Fruit fly (Drosophila melanogaster) whole organism, embryonic: ENCODE data around the gene barr.

ENCODE experiments used
- C15 ChIP-seq: fragments of 200-800 bp; sonication (Bioruptor generic); IDR thresholded peaks from 3 replicates; pipeline ENCODE4 v1.3.6; 2022; ENCODE audit warnings: missing biosample characterization, missing genetic modification characterization
- CG10147 ChIP-seq: fragments of 200-800 bp; sonication (Bioruptor generic); optimal IDR thresholded peaks from 2 replicates; lab custom pipeline; 2019; ENCODE audit warnings: missing biosample characterization, mild to moderate bottlenecking, missing genetic modification characterization, moderate library complexity
- CG10366 ChIP-seq: fragments of 200-800 bp; sonication (Bioruptor generic); IDR thresholded peaks from 2 replicates; pipeline ENCODE4 v1.3.6; 2022; ENCODE audit warnings: missing biosample characterization, missing genetic modification characterization
- CG10431 ChIP-seq: fragments of 200-800 bp; sonication (Bioruptor generic); optimal IDR thresholded peaks from 3 replicates; lab custom pipeline; 2018; ENCODE audit warnings: missing biosample characterization, mild to moderate bottlenecking, missing genetic modification characterization
- CG10543 ChIP-seq: fragments of 200-800 bp; sonication (Bioruptor generic); optimal IDR thresholded peaks from 3 replicates; lab custom pipeline; 2017; ENCODE audit warnings: missing biosample characterization, mild to moderate bottlenecking, missing genetic modification characterization, moderate library complexity
- CG10979 ChIP-seq: fragments of 200-800 bp; sonication (Bioruptor generic); optimal IDR thresholded peaks from 2 replicates; lab custom pipeline; 2018; ENCODE audit warnings: missing biosample characterization, mild to moderate bottlenecking, missing genetic modification characterization, moderate library complexity
- CG11398 ChIP-seq: fragments of 200-800 bp; sonication (Bioruptor generic); optimal IDR thresholded peaks from 2 replicates; lab custom pipeline; 2016; ENCODE audit warnings: missing biosample characterization, missing genetic modification characterization
- CG13624 ChIP-seq: fragments of 200-800 bp; sonication (Bioruptor generic); optimal IDR thresholded peaks from 2 replicates; lab custom pipeline; 2016; ENCODE audit warnings: missing biosample characterization, missing genetic modification characterization
- CG1529 ChIP-seq: fragments of 200-800 bp; sonication (Bioruptor generic); optimal IDR thresholded peaks from 3 replicates; lab custom pipeline; 2018; ENCODE audit warnings: missing biosample characterization, missing genetic modification characterization
- CG1647 ChIP-seq: fragments of 200-800 bp; sonication (Bioruptor generic); optimal IDR thresholded peaks from 3 replicates; lab custom pipeline; 2016; ENCODE audit warnings: missing biosample characterization, missing genetic modification characterization
- CG1832 ChIP-seq: fragments of 200-800 bp; sonication (Bioruptor generic); optimal IDR thresholded peaks from 2 replicates; lab custom pipeline; 2017; ENCODE audit warnings: missing biosample characterization, mild to moderate bottlenecking, missing genetic modification characterization, inconsistent platforms
- CG2116 ChIP-seq: fragments of 200-800 bp; sonication (Bioruptor generic); optimal IDR thresholded peaks from 3 replicates; lab custom pipeline; 2018; ENCODE audit warnings: missing biosample characterization, mild to moderate bottlenecking, missing genetic modification characterization
- CG2129 ChIP-seq: fragments of 200-800 bp; sonication (Bioruptor generic); IDR thresholded peaks from 2 replicates; pipeline ENCODE4 v1.3.6; 2022; ENCODE audit warnings: missing biosample characterization, missing genetic modification characterization; ENCODE audit not compliant: partially characterized antibody
- CG31365 ChIP-seq: fragments of 200-800 bp; sonication (Bioruptor generic); optimal IDR thresholded peaks from 2 replicates; lab custom pipeline; 2018; ENCODE audit warnings: missing biosample characterization, mild to moderate bottlenecking, missing genetic modification characterization
- CG4424 ChIP-seq: fragments of 200-800 bp; sonication (Bioruptor generic); optimal IDR thresholded peaks from 3 replicates; lab custom pipeline; 2016; ENCODE audit warnings: missing biosample characterization, missing genetic modification characterization
- CG4820 ChIP-seq: fragments of 200-800 bp; sonication (Bioruptor generic); optimal IDR thresholded peaks from 3 replicates; lab custom pipeline; 2016; ENCODE audit warnings: missing biosample characterization, missing genetic modification characterization
- CG7357 ChIP-seq: fragments of 200-800 bp; sonication (Bioruptor generic); IDR thresholded peaks from 3 replicates; pipeline ENCODE4 v1.3.6; 2022; ENCODE audit warnings: missing biosample characterization, missing genetic modification characterization
- CG7372 ChIP-seq: fragments of 200-800 bp; sonication (Bioruptor generic); IDR thresholded peaks from 2 replicates; pipeline ENCODE4 v1.3.6; 2022; ENCODE audit warnings: missing biosample characterization, missing genetic modification characterization
- CG7786 ChIP-seq: fragments of 200-800 bp; sonication (Bioruptor generic); optimal IDR thresholded peaks from 2 replicates; lab custom pipeline; 2016; ENCODE audit warnings: missing biosample characterization, missing genetic modification characterization
- CG8281 ChIP-seq: fragments of 200-800 bp; sonication (Bioruptor generic); optimal IDR thresholded peaks from 2 replicates; lab custom pipeline; 2018; ENCODE audit warnings: missing biosample characterization, mild to moderate bottlenecking, missing genetic modification characterization, moderate library complexity
- CG8290 ChIP-seq, 3 experiments: fragments of 200-800 bp; sonication (Bioruptor generic); optimal IDR thresholded peaks; 2 replicates each; lab custom pipeline; 2016 to 2019; ENCODE audit warnings: missing biosample characterization in 3 of 3, missing genetic modification characterization in 3 of 3, mild to moderate bottlenecking in 2 of 3, moderate library complexity in 1 of 3
- CG9727 ChIP-seq: fragments of 200-800 bp; sonication (Bioruptor generic); optimal IDR thresholded peaks from 3 replicates; lab custom pipeline; 2017; ENCODE audit warnings: missing biosample characterization, mild to moderate bottlenecking, missing genetic modification characterization
- CrebB ChIP-seq: fragments of 200-800 bp; sonication (Bioruptor generic); optimal IDR thresholded peaks from 3 replicates; lab custom pipeline; 2018; ENCODE audit warnings: missing biosample characterization, mild to moderate bottlenecking, missing genetic modification characterization
- Dbx ChIP-seq: fragments of 200-800 bp; sonication (Bioruptor generic); IDR thresholded peaks from 3 replicates; pipeline ENCODE4 v1.3.6; 2022; ENCODE audit warnings: missing biosample characterization, missing genetic modification characterization
- HHEX ChIP-seq: fragments of 200-800 bp; sonication (Bioruptor generic); optimal IDR thresholded peaks from 3 replicates; lab custom pipeline; 2017; ENCODE audit warnings: missing biosample characterization, mild to moderate bottlenecking, missing genetic modification characterization, missing genetic modification reagents
- Hmr ChIP-seq: fragments of 200-800 bp; sonication (Bioruptor generic); optimal IDR thresholded peaks from 3 replicates; lab custom pipeline; 2017; ENCODE audit warnings: mild to moderate bottlenecking, missing biosample characterization, missing genetic modification reagents, missing genetic modification characterization
- Kr ChIP-seq: fragments of 200-800 bp; sonication (Bioruptor generic); optimal IDR thresholded peaks from 2 replicates; lab custom pipeline; 2017; ENCODE audit warnings: missing biosample characterization, mild to moderate bottlenecking, missing genetic modification characterization
- Stat92E ChIP-seq, 3 experiments: fragments of >200 bp in 2 of 3; fragments of 200-800 bp in 1 of 3; sonication (Bioruptor generic) in 1 of 3; optimal IDR thresholded peaks; 2 replicates each; lab custom pipeline; 2017 to 2019; ENCODE audit warnings: missing biosample characterization in 3 of 3, missing genetic modification characterization in 3 of 3, mild to moderate bottlenecking in 1 of 3, moderate library complexity in 1 of 3
- ab ChIP-seq: fragments of 200-800 bp; sonication (Bioruptor generic); optimal IDR thresholded peaks from 2 replicates; lab custom pipeline; 2016; ENCODE audit warnings: missing biosample characterization, missing genetic modification characterization
- bab2 ChIP-seq: fragments of 200-800 bp; sonication (Bioruptor generic); optimal IDR thresholded peaks from 2 replicates; lab custom pipeline; 2016; ENCODE audit warnings: missing biosample characterization, missing genetic modification characterization
- cad ChIP-seq: fragments of >200 bp; optimal IDR thresholded peaks from 2 replicates; lab custom pipeline; 2017; ENCODE audit warnings: missing biosample characterization, missing genetic modification characterization
- corto ChIP-seq: fragments of 200-800 bp; sonication (Bioruptor generic); optimal IDR thresholded peaks from 2 replicates; lab custom pipeline; 2016; ENCODE audit warnings: missing biosample characterization, mild to moderate bottlenecking, missing genetic modification characterization, moderate library complexity
- crc ChIP-seq: fragments of 200-800 bp; sonication (Bioruptor generic); optimal IDR thresholded peaks from 2 replicates; lab custom pipeline; 2016; ENCODE audit warnings: missing biosample characterization, missing genetic modification characterization
- crp ChIP-seq, 2 experiments: fragments of 200-800 bp; sonication (Bioruptor generic); optimal IDR thresholded peaks; 2 replicates in 1 of 2; 3 replicates in 1 of 2; lab custom pipeline; 2017; ENCODE audit warnings: missing biosample characterization in 2 of 2, missing genetic modification characterization in 2 of 2, mild to moderate bottlenecking in 1 of 2, moderate library complexity in 1 of 2
- dati ChIP-seq: fragments of 200-800 bp; sonication (Bioruptor generic); IDR thresholded peaks from 2 replicates; pipeline ENCODE4 v1.3.6; 2022; ENCODE audit warnings: missing biosample characterization, missing genetic modification characterization
- disco-r ChIP-seq: fragments of 200-800 bp; sonication (Bioruptor generic); optimal IDR thresholded peaks from 2 replicates; lab custom pipeline; 2016; ENCODE audit warnings: missing biosample characterization, missing genetic modification characterization
- en ChIP-seq: fragments of 200-800 bp; sonication (Bioruptor generic); optimal IDR thresholded peaks from 2 replicates; lab custom pipeline; 2016; ENCODE audit warnings: missing biosample characterization, missing genetic modification characterization
- fd64A ChIP-seq: fragments of 200-800 bp; sonication (Bioruptor generic); optimal IDR thresholded peaks from 3 replicates; lab custom pipeline; 2018; ENCODE audit warnings: missing biosample characterization, mild to moderate bottlenecking, missing genetic modification characterization
- fru ChIP-seq: fragments of >200 bp; optimal IDR thresholded peaks from 2 replicates; lab custom pipeline; 2017
- hb ChIP-seq: fragments of 200-800 bp; sonication (Bioruptor generic); IDR thresholded peaks from 3 replicates; pipeline ENCODE4 v1.3.6; 2022; ENCODE audit warnings: missing biosample characterization, missing genetic modification characterization; ENCODE audit not compliant: partially characterized antibody
- jing ChIP-seq: fragments of 200-800 bp; sonication (Bioruptor generic); optimal IDR thresholded peaks from 2 replicates; lab custom pipeline; 2018; ENCODE audit warnings: missing biosample characterization, mild to moderate bottlenecking, missing genetic modification characterization
- ken ChIP-seq: fragments of 200-800 bp; sonication (Bioruptor generic); IDR thresholded peaks from 3 replicates; pipeline ENCODE4 v1.3.6; 2022; ENCODE audit warnings: missing biosample characterization, missing genetic modification characterization
- mam ChIP-seq: fragments of 200-800 bp; sonication (Bioruptor generic); optimal IDR thresholded peaks from 3 replicates; lab custom pipeline; 2016; ENCODE audit warnings: missing biosample characterization, missing genetic modification characterization
- otp ChIP-seq: fragments of 200-800 bp; sonication (Bioruptor generic); IDR thresholded peaks from 3 replicates; pipeline ENCODE4, ENCODE4 v1.3.6; 2022; ENCODE audit warnings: missing biosample characterization, missing genetic modification characterization
- pb ChIP-seq: fragments of 200-800 bp; sonication (Bioruptor generic); optimal IDR thresholded peaks from 3 replicates; lab custom pipeline; 2016; ENCODE audit warnings: missing biosample characterization, missing genetic modification characterization
- peb ChIP-seq: fragments of 200-800 bp; sonication (Bioruptor generic); IDR thresholded peaks from 2 replicates; pipeline ENCODE4 v1.3.6; 2022; ENCODE audit warnings: missing biosample characterization, missing genetic modification characterization
- psq ChIP-seq: fragments of 200-800 bp; sonication (Bioruptor generic); optimal IDR thresholded peaks from 2 replicates; lab custom pipeline; 2017; ENCODE audit warnings: missing biosample characterization, missing genetic modification characterization
- pum ChIP-seq: fragments of 200-800 bp; sonication (Bioruptor generic); optimal IDR thresholded peaks from 2 replicates; lab custom pipeline; 2016; ENCODE audit warnings: missing biosample characterization, missing genetic modification characterization
- row ChIP-seq: fragments of 200-800 bp; sonication (Bioruptor generic); IDR thresholded peaks from 3 replicates; pipeline ENCODE4 v1.3.6; 2022; ENCODE audit warnings: missing biosample characterization, missing genetic modification characterization

Gene barr

dm6 chr2L:20084785-20085555, 23.8 kb upstream of the barr start, which contains the start of gene fok (continued):
- TF ChIP-seq cad, result no peak
- TF ChIP-seq Stat92E (GFP tag; optimal IDR thresholded peaks at IDR 0.05; lab: Kevin White, UChicago), result peak in 1 of 3 experiments; percentile 95
- peak; percentile 98 for TF ChIP-seq corto (GFP tag; lab: Kevin White, UChicago)
- peak; percentile 94 for TF ChIP-seq bab2 (GFP tag; lab: Kevin White, UChicago)
- peak; percentile 96 for TF ChIP-seq CG9727 (GFP tag; lab: Kevin White, UChicago)
- peak; percentile 83 for TF ChIP-seq CG7357 (GFP tag; lab: Robert Waterston, UW)
- peak; percentile 89 for TF ChIP-seq CG1647 (GFP tag; lab: Kevin White, UChicago)
- TF ChIP-seq CG13624 (GFP tag; lab: Kevin White, UChicago), result peak; percentile 95
- peak; percentile 92 for TF ChIP-seq CG11398
- peak; percentile 91 for TF ChIP-seq pb (GFP tag; lab: Kevin White, UChicago)
- peak; percentile 84 for TF ChIP-seq jing (GFP tag; lab: Kevin White, UChicago)
- TF ChIP-seq pum (GFP tag; lab: Kevin White, UChicago), result peak; percentile 93
- peak; percentile 92 for TF ChIP-seq crc (GFP tag; lab: Kevin White, UChicago)
- no peak for TF ChIP-seq C15 (GFP tag; lab: Robert Waterston, UW)
- peak; percentile 93 for TF ChIP-seq CG4820 (GFP tag; lab: Kevin White, UChicago)
- peak in 1 of 2 experiments; percentile 67 for TF ChIP-seq crp (GFP tag; optimal IDR thresholded peaks at IDR 0.05; lab: Kevin White, UChicago)
- peak; percentile 86 for TF ChIP-seq otp
- peak; percentile 92 for TF ChIP-seq CG10366 (GFP tag; lab: Robert Waterston, UW)
- TF ChIP-seq Hmr (GFP tag; lab: Kevin White, UChicago), result peak; percentile 98
- TF ChIP-seq psq (GFP tag; lab: Kevin White, UChicago), result peak; percentile 90
- peak; percentile 99 for TF ChIP-seq row (GFP tag; lab: Robert Waterston, UW)
- TF ChIP-seq hb (GFP tag; lab: Robert Waterston, UW), result no peak
- TF ChIP-seq peb (GFP tag; lab: Robert Waterston, UW), result peak; percentile 88
- peak; percentile 87 for TF ChIP-seq CG8281 (tag; lab: Kevin White, UChicago)
- peak; percentile 96 for TF ChIP-seq Dbx
- peak; percentile 95 for TF ChIP-seq mam
- TF ChIP-seq CG7372 (GFP tag; lab: Robert Waterston, UW), result peak; percentile 92
- TF ChIP-seq HHEX, result peak; percentile 97
- TF ChIP-seq CG8290 (GFP tag; optimal IDR thresholded peaks at IDR 0.05; lab: Kevin White, UChicago), result peak; percentile 97
- TF ChIP-seq CG8290 (tag; optimal IDR thresholded peaks at IDR 0.05; lab: Kevin White, UChicago), result peak; percentile 89 to 90
- TF ChIP-seq Kr (GFP tag; lab: Kevin White, UChicago), result peak; percentile 30
- peak; percentile 96 for TF ChIP-seq CG10979 (tag; lab: Kevin White, UChicago)
- peak; percentile 100 for TF ChIP-seq CG10543
- peak; percentile 89 for TF ChIP-seq CG10431 (GFP tag; lab: Kevin White, UChicago)
- peak; percentile 96 for TF ChIP-seq CG4424
- TF ChIP-seq en (GFP tag; lab: Kevin White, UChicago), result peak; percentile 85
- TF ChIP-seq fru, result no peak
- peak; percentile 96 for TF ChIP-seq CG1529
- peak; percentile 85 for TF ChIP-seq CG2116 (GFP tag; lab: Kevin White, UChicago)
- TF ChIP-seq ken (GFP tag; lab: Robert Waterston, UW), result peak; percentile 88
- TF ChIP-seq disco-r (GFP tag; lab: Kevin White, UChicago), result peak; percentile 92
- TF ChIP-seq dati (GFP tag; lab: Robert Waterston, UW), result peak; percentile 45; the same call in 1 of the 2 replicates
- TF ChIP-seq CG7786, result peak; percentile 96
- no peak for TF ChIP-seq CG2129 (GFP tag; lab: Robert Waterston, UW)
- peak; percentile 83 for TF ChIP-seq CG31365 (tag; lab: Kevin White, UChicago)
- peak; percentile 94 for TF ChIP-seq fd64A (GFP tag; lab: Kevin White, UChicago)
- peak; percentile 94 for TF ChIP-seq CG10147
- TF ChIP-seq ab (GFP tag; lab: Kevin White, UChicago), result peak; percentile 79
- no peak for TF ChIP-seq CG1832
- peak; percentile 96 for TF ChIP-seq CrebB
